Worm (Caenorhabditis elegans) whole organism, dauer: ENCODE results near the gene C17G10.6.

Experiments
- unc-62 ChIP-seq: sonication (generic microtip); optimal IDR thresholded peaks from 2 replicates; lab custom pipeline; 2017; ENCODE audit warnings: missing biosample characterization, missing genetic modification reagents, missing genetic modification characterization

Gene C17G10.6

ce11 chrII:5605538-5605945, 2.4 kb upstream of the C17G10.6 start:
- TF ChIP-seq unc-62 (GFP tag; lab: Kevin White, UChicago): no peak

- TF ChIP-seq unc-62 (GFP tag; lab: Kevin White, UChicago): no peak
These were observed 1.3 kb upstream of the C17G10.6 start for ce11 chrII:5604441-5604840.

ce11 chrII:5599326-5600044, 3.6 kb downstream of the C17G10.6 start, which contains the start of gene C17G10.10:
Gene C17G10.10, minus strand, starts transcription at chrII:5599376.
- no peak for TF ChIP-seq unc-62 (GFP tag; lab: Kevin White, UChicago)

ce11 chrII:5596247-5596646, 6.8 kb downstream of the C17G10.6 start, which contains the start of gene C17G10.1:
Gene C17G10.1, plus strand, starts transcription at chrII:5596547.
- no peak for TF ChIP-seq unc-62 (GFP tag; lab: Kevin White, UChicago)

ce11 chrII:5594210-5594764, 8.8 kb downstream of the C17G10.6 start, which contains the start of gene ttc-4:
Gene ttc-4, plus strand, starts transcription at chrII:5594714.
- no peak for TF ChIP-seq unc-62 (GFP tag; lab: Kevin White, UChicago)

- TF ChIP-seq unc-62 (GFP tag; lab: Kevin White, UChicago): no peak
These were observed 9.6 kb downstream of the C17G10.6 start, which contains the start of gene cdc-14 for ce11 chrII:5593377-5593932. Gene cdc-14, minus strand, starts transcription at chrII:5593427.

- TF ChIP-seq unc-62 (GFP tag; lab: Kevin White, UChicago): no peak
These were observed 10.2 kb downstream of the C17G10.6 start for ce11 chrII:5592857-5593256.

- TF ChIP-seq unc-62 (GFP tag; lab: Kevin White, UChicago): no peak
These were observed 11.5 kb downstream of the C17G10.6 start for ce11 chrII:5591558-5591957.

ce11 chrII:5589690-5590089, 13.4 kb downstream of the C17G10.6 start, which contains the start of gene C17G10.13:
Gene C17G10.13, minus strand, starts transcription at chrII:5589790.
- no peak for TF ChIP-seq unc-62 (GFP tag; lab: Kevin White, UChicago)

ce11 chrII:5587794-5588193, 15.3 kb downstream of the C17G10.6 start:
- no peak for TF ChIP-seq unc-62 (GFP tag; lab: Kevin White, UChicago)

ce11 chrII:5585788-5586187, 17.3 kb downstream of the C17G10.6 start, which contains the start of gene lys-8:
Gene lys-8, plus strand, starts transcription at chrII:5586178.
- TF ChIP-seq unc-62 (GFP tag; lab: Kevin White, UChicago): no peak

- no peak for TF ChIP-seq unc-62 (GFP tag; lab: Kevin White, UChicago)
These were observed 20.8 kb downstream of the C17G10.6 start, which contains the start of gene T25E4.2 for ce11 chrII:5582309-5582708. Gene T25E4.2, minus strand, starts transcription at chrII:5582409.

ce11 chrII:5579236-5579635, 23.9 kb downstream of the C17G10.6 start:
- no peak for TF ChIP-seq unc-62 (GFP tag; lab: Kevin White, UChicago)

- TF ChIP-seq unc-62 (GFP tag; lab: Kevin White, UChicago): no peak
These were observed 24.4 kb downstream of the C17G10.6 start for ce11 chrII:5578714-5579113.

ce11 chrII:5578035-5578434, 25.1 kb downstream of the C17G10.6 start, which contains the start of gene T25E4.1:
Gene T25E4.1, plus strand, starts transcription at chrII:5578335.
- TF ChIP-seq unc-62 (GFP tag; lab: Kevin White, UChicago): no peak

ce11 chrII:5577060-5577459, 26.0 kb downstream of the C17G10.6 start:
- no peak for TF ChIP-seq unc-62 (GFP tag; lab: Kevin White, UChicago)
